Worm (Caenorhabditis elegans): ENCODE data around the gene misc-1.

Gene misc-1

ce11 chrII:337233-337832 is 50.9 kb downstream of the misc-1 start, which contains the start of gene cpn-2:
cpn-2 (plus strand) TSS chrII:337782.
- TF ChIP-seq F13C5.2 (tag; optimal IDR thresholded peaks at IDR 0.05) (no peak), tbx-11 (GFP tag; IDR thresholded peaks at IDR 0.05) (no peak), tra-4 (tag; optimal IDR thresholded peaks at IDR 0.05) (no peak), ceh-36 (tag; optimal IDR thresholded peaks at IDR 0.05) (no peak), pes-1 (GFP tag; IDR thresholded peaks at IDR 0.05) (no peak), B0310.2 (tag; optimal IDR thresholded peaks at IDR 0.05) (no peak)
